Fruit fly (Drosophila melanogaster) whole organism, embryonic: ENCODE results near the gene CG43346.
A peak's percentile ranks its signal among the peaks of the same experiment; 100 is the strongest.

ENCODE experiments used
- Bgb ChIP-seq: fragments of 200-800 bp; sonication (Bioruptor generic); IDR thresholded peaks from 2 replicates; pipeline ENCODE4 v1.3.6; 2022; ENCODE audit warnings: missing biosample characterization, missing genetic modification characterization; ENCODE audit not compliant: partially characterized antibody
- CG10321 ChIP-seq: fragments of 200-800 bp; sonication (Bioruptor generic); IDR thresholded peaks from 2 replicates; pipeline ENCODE4 v1.3.6; 2022; ENCODE audit warnings: missing biosample characterization, missing genetic modification characterization
- CG10431 ChIP-seq: fragments of 200-800 bp; sonication (Bioruptor generic); optimal IDR thresholded peaks from 3 replicates; lab custom pipeline; 2018; ENCODE audit warnings: missing biosample characterization, mild to moderate bottlenecking, missing genetic modification characterization
- CG11398 ChIP-seq: fragments of 200-800 bp; sonication (Bioruptor generic); optimal IDR thresholded peaks from 2 replicates; lab custom pipeline; 2016; ENCODE audit warnings: missing biosample characterization, missing genetic modification characterization
- CG12659 ChIP-seq: fragments of 200-800 bp; sonication (Bioruptor generic); optimal IDR thresholded peaks from 3 replicates; lab custom pipeline; 2017; ENCODE audit warnings: mild to moderate bottlenecking, missing biosample characterization, missing genetic modification reagents, missing genetic modification characterization
- CG14050 ChIP-seq: fragments of 200-800 bp; sonication (Bioruptor generic); IDR thresholded peaks from 3 replicates; pipeline ENCODE4 v1.3.6; 2022; ENCODE audit warnings: missing biosample characterization, missing genetic modification characterization
- CG1602 ChIP-seq: fragments of 200-800 bp; sonication (Bioruptor generic); optimal IDR thresholded peaks from 3 replicates; lab custom pipeline; 2016; ENCODE audit warnings: missing biosample characterization, missing genetic modification characterization
- CG17361 ChIP-seq: fragments of 200-800 bp; sonication (Bioruptor generic); IDR thresholded peaks from 3 replicates; pipeline ENCODE4 v1.3.6; 2022; ENCODE audit warnings: missing biosample characterization, missing genetic modification characterization
- CG18764 ChIP-seq: fragments of 200-800 bp; sonication (Bioruptor generic); optimal IDR thresholded peaks from 3 replicates; lab custom pipeline; 2016; ENCODE audit warnings: missing biosample characterization, missing genetic modification characterization
- CG31388 ChIP-seq: fragments of 200-800 bp; sonication (Bioruptor generic); optimal IDR thresholded peaks from 2 replicates; lab custom pipeline; 2016; ENCODE audit warnings: missing biosample characterization, missing genetic modification characterization
- CG3281 ChIP-seq: fragments of 200-800 bp; sonication (Bioruptor generic); optimal IDR thresholded peaks from 3 replicates; lab custom pipeline; 2017; ENCODE audit warnings: missing biosample characterization, mild to moderate bottlenecking, missing genetic modification characterization
- CG34422 ChIP-seq: fragments of 200-800 bp; sonication (Bioruptor generic); IDR thresholded peaks from 3 replicates; pipeline ENCODE4 v1.3.6; 2022; ENCODE audit warnings: missing biosample characterization, missing genetic modification characterization
- CG4282 ChIP-seq: fragments of 200-800 bp; sonication (Bioruptor generic); optimal IDR thresholded peaks from 2 replicates; lab custom pipeline; 2016; ENCODE audit warnings: missing biosample characterization, missing genetic modification characterization
- CG43689 ChIP-seq: fragments of 200-800 bp; sonication (Bioruptor generic); IDR thresholded peaks from 2 replicates; pipeline ENCODE4 v1.3.6; 2022; ENCODE audit warnings: missing biosample characterization, missing genetic modification characterization
- CG8290 ChIP-seq, 3 experiments: fragments of 200-800 bp; sonication (Bioruptor generic); optimal IDR thresholded peaks; 2 replicates each; lab custom pipeline; 2016 to 2019; ENCODE audit warnings: missing biosample characterization in 3 of 3, missing genetic modification characterization in 3 of 3, mild to moderate bottlenecking in 2 of 3, moderate library complexity in 1 of 3
- Dref ChIP-seq: fragments of 200-800 bp; sonication (Bioruptor generic); IDR thresholded peaks from 2 replicates; pipeline ENCODE4 v1.3.6; 2022; ENCODE audit warnings: missing biosample characterization, missing genetic modification characterization
- E2f1 ChIP-seq: fragments of 200-800 bp; sonication (Bioruptor generic); IDR thresholded peaks from 2 replicates; pipeline ENCODE4 v1.3.6; 2022; ENCODE audit warnings: missing biosample characterization, missing genetic modification characterization
- E2f2 ChIP-seq: fragments of 200-800 bp; sonication (Bioruptor generic); IDR thresholded peaks from 2 replicates; pipeline ENCODE4 v1.3.6; 2022; ENCODE audit warnings: missing biosample characterization, missing genetic modification characterization
- Fer1 ChIP-seq: fragments of 200-800 bp; sonication (Bioruptor generic); optimal IDR thresholded peaks from 2 replicates; lab custom pipeline; 2017; ENCODE audit warnings: missing biosample characterization, mild to moderate bottlenecking, missing genetic modification characterization
- Gug ChIP-seq: fragments of 200-800 bp; sonication (Bioruptor generic); IDR thresholded peaks from 4 replicates; pipeline ENCODE4 v1.3.6; 2022; ENCODE audit warnings: missing biosample characterization, missing genetic modification characterization
- HmgZ ChIP-seq: fragments of 200-800 bp; sonication (Bioruptor generic); optimal IDR thresholded peaks from 2 replicates; lab custom pipeline; 2018; ENCODE audit warnings: missing biosample characterization, mild to moderate bottlenecking, missing genetic modification characterization
- MBD-R2 ChIP-seq: fragments of 200-800 bp; sonication (Bioruptor generic); IDR thresholded peaks from 2 replicates; pipeline ENCODE4 v1.3.6; 2022; ENCODE audit warnings: missing biosample characterization, missing genetic modification characterization
- Neu2 ChIP-seq: fragments of 200-800 bp; sonication (Bioruptor generic); optimal IDR thresholded peaks from 3 replicates; lab custom pipeline; 2016; ENCODE audit warnings: missing biosample characterization, missing genetic modification characterization, borderline replicate concordance
- Nf-YC ChIP-seq: fragments of 200-800 bp; optimal IDR thresholded peaks from 3 replicates; lab custom pipeline; 2019; ENCODE audit warnings: missing biosample characterization, mild to moderate bottlenecking, missing genetic modification characterization, moderate library complexity
- Poxn ChIP-seq: fragments of 200-800 bp; sonication (Bioruptor generic); IDR thresholded peaks from 2 replicates; pipeline ENCODE4 v1.3.6; 2022; ENCODE audit warnings: missing biosample characterization, missing genetic modification characterization
- Ravus ChIP-seq: fragments of 200-800 bp; sonication (Bioruptor generic); IDR thresholded peaks from 2 replicates; pipeline ENCODE4 v1.3.6; 2022; ENCODE audit warnings: missing biosample characterization, missing genetic modification characterization
- Scr ChIP-seq: fragments of 200-800 bp; sonication (Bioruptor generic); IDR thresholded peaks from 2 replicates; pipeline ENCODE4 v1.3.6; 2022; ENCODE audit warnings: missing biosample characterization, missing genetic modification characterization; ENCODE audit not compliant: partially characterized antibody
- Tbp ChIP-seq: fragments of >200 bp; optimal IDR thresholded peaks from 2 replicates; lab custom pipeline; 2018; ENCODE audit warnings: missing biosample characterization, missing genetic modification characterization
- bab2 ChIP-seq: fragments of 200-800 bp; sonication (Bioruptor generic); optimal IDR thresholded peaks from 2 replicates; lab custom pipeline; 2016; ENCODE audit warnings: missing biosample characterization, missing genetic modification characterization
- bbx ChIP-seq: fragments of 200-800 bp; sonication (Bioruptor generic); IDR thresholded peaks from 2 replicates; pipeline ENCODE4 v1.3.6; 2022; ENCODE audit warnings: missing biosample characterization, missing genetic modification characterization; ENCODE audit not compliant: partially characterized antibody
- bcd ChIP-seq: fragments of 200-800 bp; sonication (Bioruptor generic); optimal IDR thresholded peaks from 2 replicates; lab custom pipeline; 2017; ENCODE audit warnings: missing biosample characterization, mild to moderate bottlenecking, missing genetic modification characterization
- btn ChIP-seq: fragments of 200-800 bp; sonication (Bioruptor generic); optimal IDR thresholded peaks from 2 replicates; lab custom pipeline; 2016; ENCODE audit warnings: missing biosample characterization, missing genetic modification characterization
- crp ChIP-seq, 2 experiments: fragments of 200-800 bp; sonication (Bioruptor generic); optimal IDR thresholded peaks; 2 replicates in 1 of 2; 3 replicates in 1 of 2; lab custom pipeline; 2017; ENCODE audit warnings: missing biosample characterization in 2 of 2, missing genetic modification characterization in 2 of 2, mild to moderate bottlenecking in 1 of 2, moderate library complexity in 1 of 2
- disco-r ChIP-seq: fragments of 200-800 bp; sonication (Bioruptor generic); optimal IDR thresholded peaks from 2 replicates; lab custom pipeline; 2016; ENCODE audit warnings: missing biosample characterization, missing genetic modification characterization
- dpn ChIP-seq, 2 experiments: fragments of 200-800 bp; sonication (Bioruptor generic); optimal IDR thresholded peaks; 3 replicates each; lab custom pipeline; 2016; ENCODE audit warnings: missing biosample characterization in 2 of 2, missing genetic modification characterization in 2 of 2
- fd64A ChIP-seq: fragments of 200-800 bp; sonication (Bioruptor generic); optimal IDR thresholded peaks from 3 replicates; lab custom pipeline; 2018; ENCODE audit warnings: missing biosample characterization, mild to moderate bottlenecking, missing genetic modification characterization
- grn ChIP-seq: fragments of 200-800 bp; sonication (Bioruptor generic); optimal IDR thresholded peaks from 3 replicates; lab custom pipeline; 2017; ENCODE audit warnings: missing biosample characterization, missing genetic modification characterization
- gro ChIP-seq: fragments of 200-800 bp; sonication (Bioruptor generic); optimal IDR thresholded peaks from 2 replicates; lab custom pipeline; 2016; ENCODE audit warnings: missing biosample characterization, missing genetic modification characterization
- gsb-n ChIP-seq: fragments of 200-800 bp; sonication (Bioruptor generic); optimal IDR thresholded peaks from 3 replicates; lab custom pipeline; 2018; ENCODE audit warnings: missing biosample characterization, mild to moderate bottlenecking, missing genetic modification characterization
- ham ChIP-seq: fragments of 200-800 bp; sonication (Bioruptor generic); IDR thresholded peaks from 2 replicates; pipeline ENCODE4 v1.3.6; 2022; ENCODE audit warnings: missing biosample characterization, missing genetic modification characterization
- jing ChIP-seq: fragments of 200-800 bp; sonication (Bioruptor generic); optimal IDR thresholded peaks from 2 replicates; lab custom pipeline; 2018; ENCODE audit warnings: missing biosample characterization, mild to moderate bottlenecking, missing genetic modification characterization
- kah ChIP-seq: fragments of 200-800 bp; sonication (Bioruptor generic); optimal IDR thresholded peaks from 2 replicates; lab custom pipeline; 2018; ENCODE audit warnings: missing biosample characterization, mild to moderate bottlenecking, missing genetic modification characterization
- maf-S ChIP-seq: fragments of 200-800 bp; sonication (Bioruptor generic); optimal IDR thresholded peaks from 2 replicates; lab custom pipeline; 2016; ENCODE audit warnings: missing biosample characterization, missing genetic modification characterization
- mam ChIP-seq: fragments of 200-800 bp; sonication (Bioruptor generic); optimal IDR thresholded peaks from 3 replicates; lab custom pipeline; 2016; ENCODE audit warnings: missing biosample characterization, missing genetic modification characterization
- nerfin-1 ChIP-seq: fragments of 200-800 bp; sonication (Bioruptor generic); optimal IDR thresholded peaks from 3 replicates; lab custom pipeline; 2019; ENCODE audit warnings: missing biosample characterization, mild to moderate bottlenecking, missing genetic modification characterization, moderate library complexity
- pfk ChIP-seq: fragments of 200-800 bp; sonication (Bioruptor generic); optimal IDR thresholded peaks from 2 replicates; lab custom pipeline; 2018; ENCODE audit warnings: missing biosample characterization, mild to moderate bottlenecking, missing genetic modification characterization, moderate library complexity
- slbo ChIP-seq: fragments of 200-800 bp; sonication (Bioruptor generic); IDR thresholded peaks from 2 replicates; pipeline ENCODE4 v1.3.6; 2022; ENCODE audit warnings: missing biosample characterization, missing genetic modification characterization
- sob ChIP-seq: fragments of 200-800 bp; sonication (Bioruptor generic); IDR thresholded peaks from 2 replicates; pipeline ENCODE4 v1.3.6; 2022; ENCODE audit warnings: missing biosample characterization, missing genetic modification characterization
- stwl ChIP-seq: fragments of 200-800 bp; sonication (Bioruptor generic); optimal IDR thresholded peaks from 3 replicates; lab custom pipeline; 2018; ENCODE audit warnings: missing biosample characterization, mild to moderate bottlenecking, missing genetic modification characterization, moderate library complexity
- tap ChIP-seq: fragments of 200-800 bp; optimal IDR thresholded peaks from 3 replicates; lab custom pipeline; 2019; ENCODE audit warnings: missing biosample characterization, mild to moderate bottlenecking, missing genetic modification characterization, moderate library complexity
- unc-4 ChIP-seq: fragments of 200-800 bp; sonication (Bioruptor generic); IDR thresholded peaks from 2 replicates; pipeline ENCODE4 v1.3.6; 2022; ENCODE audit warnings: missing biosample characterization, missing genetic modification characterization; ENCODE audit not compliant: partially characterized antibody
- zfh2 ChIP-seq: fragments of 200-800 bp; sonication (Bioruptor generic); optimal IDR thresholded peaks from 2 replicates; lab custom pipeline; 2016; ENCODE audit warnings: missing biosample characterization, missing genetic modification characterization

Gene CG43346

DNA sequence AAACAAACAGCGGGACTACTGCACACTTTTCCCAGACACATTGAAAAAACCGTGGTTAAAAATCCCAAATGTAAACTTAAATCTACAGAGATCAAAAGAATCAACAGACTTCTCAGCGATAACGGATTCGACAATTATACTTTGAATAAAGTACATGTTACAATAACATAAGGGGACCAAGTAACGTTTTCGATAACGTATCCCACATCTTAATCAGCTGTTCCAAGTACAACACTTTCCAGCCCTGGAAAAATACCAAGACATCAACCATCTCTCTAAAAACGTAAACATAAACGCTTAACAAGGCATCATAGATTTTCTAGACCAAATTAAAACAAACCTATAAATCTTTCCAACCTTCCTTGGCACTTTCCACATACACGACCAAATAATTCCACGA is 14.5 kb downstream of the CG43346 start (continued):
- TF ChIP-seq CG10431 (GFP tag; lab: Kevin White, UChicago) (peak; percentile 96), btn (no peak), CG34422 (GFP tag; lab: Robert Waterston, UW) (no peak), CG4282 (GFP tag; lab: Kevin White, UChicago) (no peak), Ravus (GFP tag; lab: Robert Waterston, UW) (no peak), sob (GFP tag; lab: Robert Waterston, UW) (no peak), CG12659 (GFP tag; lab: Kevin White, UChicago) (peak; percentile 25), HmgZ (tag; lab: Kevin White, UChicago) (peak; percentile 45), Bgb (peak; percentile 37; the same call in 1 of the 2 replicates), stwl (tag; lab: Kevin White, UChicago) (peak; percentile 78), Scr (GFP tag; lab: Robert Waterston, UW) (peak; percentile 16; the same call in 1 of the 2 replicates), bbx (no peak; the same call in 1 of the 2 replicates), unc-4 (peak; percentile 49), nerfin-1 (peak; percentile 78), Poxn (GFP tag; lab: Robert Waterston, UW) (no peak), CG18764 (no peak), Fer1 (peak; percentile 22), dpn (GFP tag; optimal IDR thresholded peaks at IDR 0.05; lab: Kevin White, UChicago) (no peak), gro (GFP tag; lab: Kevin White, UChicago) (no peak), grn (GFP tag; lab: Kevin White, UChicago) (peak; percentile 12), Nf-YC (tag; lab: Kevin White, UChicago) (peak; percentile 14), Dref (peak; percentile 52), CG8290 (GFP tag; optimal IDR thresholded peaks at IDR 0.05; lab: Kevin White, UChicago) (no peak), CG8290 (tag; optimal IDR thresholded peaks at IDR 0.05; lab: Kevin White, UChicago) (peak in 1 of 2 experiments; percentile 49), MBD-R2 (GFP tag; lab: Robert Waterston, UW) (peak; percentile 86), E2f1 (GFP tag; lab: Robert Waterston, UW) (no peak), gsb-n (tag; lab: Kevin White, UChicago) (no peak), E2f2 (GFP tag; lab: Robert Waterston, UW) (peak; percentile 66)

DNA sequence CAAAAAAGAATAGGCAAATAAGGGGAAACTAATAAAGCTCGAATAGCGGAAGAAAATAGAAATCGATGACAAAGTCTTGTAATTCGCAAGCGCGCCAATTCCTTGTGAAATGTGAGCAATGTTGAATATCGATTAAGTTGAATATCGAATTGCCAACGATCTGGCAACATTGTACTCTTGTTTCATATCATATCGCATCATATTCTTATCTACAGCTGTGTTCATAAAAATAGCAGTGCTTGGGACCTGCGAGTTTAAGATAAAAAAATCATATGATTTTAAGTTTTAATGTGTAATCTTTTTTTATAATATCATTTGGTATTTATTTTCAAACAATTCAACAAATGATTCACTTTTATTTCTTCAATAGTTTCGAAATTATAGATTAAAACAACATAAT is 19.3 kb downstream of the CG43346 start:
- no peak for TF ChIP-seq CG1602 (GFP tag; lab: Kevin White, UChicago)
- no peak for TF ChIP-seq kah (GFP tag; lab: Kevin White, UChicago)
- TF ChIP-seq zfh2, result no peak
- TF ChIP-seq CG14050 (GFP tag; lab: Robert Waterston, UW), result no peak
- TF ChIP-seq tap (tag; lab: Kevin White, UChicago), result peak; percentile 31
- no peak for TF ChIP-seq ham (GFP tag; lab: Robert Waterston, UW)
- peak; percentile 15 for TF ChIP-seq mam
- no peak for TF ChIP-seq CG10321 (GFP tag; lab: Robert Waterston, UW)
- no peak for TF ChIP-seq fd64A (GFP tag; lab: Kevin White, UChicago)
- TF ChIP-seq CG43689, result no peak
- peak; percentile 71 for TF ChIP-seq CG12659 (GFP tag; lab: Kevin White, UChicago)
- TF ChIP-seq CG11398, result no peak
- TF ChIP-seq crp (GFP tag; optimal IDR thresholded peaks at IDR 0.05; lab: Kevin White, UChicago), result peak in 1 of 2 experiments; percentile 10
- TF ChIP-seq Gug (GFP tag; lab: Robert Waterston, UW), result peak; percentile 26; the same call in 1 of the 4 replicates
- peak; percentile 18 for TF ChIP-seq bab2
- no peak for TF ChIP-seq bcd (GFP tag; lab: Kevin White, UChicago)
- peak; percentile 13 for TF ChIP-seq CG3281
- TF ChIP-seq pfk, result no peak
- TF ChIP-seq slbo, result peak; percentile 75
- TF ChIP-seq Neu2 (GFP tag; lab: Kevin White, UChicago), result no peak
- peak; percentile 70 for TF ChIP-seq CG17361
- TF ChIP-seq jing (GFP tag; lab: Kevin White, UChicago), result no peak
- TF ChIP-seq disco-r, result no peak
- no peak for TF ChIP-seq CG31388
- TF ChIP-seq Tbp, result no peak
- no peak for TF ChIP-seq maf-S
